Fruit fly (Drosophila melanogaster) whole organism, prepupa: ENCODE data around the gene ldbr.

Source experiments
- Blimp-1 ChIP-seq: fragments of 200-800 bp; sonication (Bioruptor generic); optimal IDR thresholded peaks from 3 replicates; lab custom pipeline; 2017; ENCODE audit warnings: missing biosample characterization, missing genetic modification characterization, mild to moderate bottlenecking, moderate library complexity, missing genetic modification reagents
- CG10631 ChIP-seq: fragments of 200-800 bp; sonication (Bioruptor generic); optimal IDR thresholded peaks from 2 replicates; lab custom pipeline; 2016; ENCODE audit warnings: missing biosample characterization, missing genetic modification characterization
- CG10669 ChIP-seq: fragments of 200-800 bp; sonication (Bioruptor generic); optimal IDR thresholded peaks from 3 replicates; lab custom pipeline; 2018; ENCODE audit warnings: missing biosample characterization, mild to moderate bottlenecking, missing genetic modification characterization, moderate library complexity
- CG11762 ChIP-seq: fragments of 200-800 bp; sonication (Bioruptor generic); optimal IDR thresholded peaks from 3 replicates; lab custom pipeline; 2016; ENCODE audit warnings: missing biosample characterization, missing genetic modification characterization; ENCODE audit not compliant: insufficient read depth
- CG11902 ChIP-seq: fragments of 200-800 bp; sonication (Bioruptor generic); optimal IDR thresholded peaks from 3 replicates; lab custom pipeline; 2016; ENCODE audit warnings: missing biosample characterization, missing genetic modification characterization
- CG15336 ChIP-seq: fragments of 200-800 bp; sonication (Bioruptor generic); IDR thresholded peaks from 2 replicates; pipeline ENCODE4 v1.3.6; 2022; ENCODE audit warnings: missing biosample characterization, missing genetic modification characterization
- CG1621 ChIP-seq: fragments of 200-800 bp; sonication (Bioruptor generic); optimal IDR thresholded peaks from 3 replicates; lab custom pipeline; 2018; ENCODE audit warnings: missing biosample characterization, mild to moderate bottlenecking, missing genetic modification characterization
- CG16779 ChIP-seq: fragments of 200-800 bp; sonication (Bioruptor generic); optimal IDR thresholded peaks from 3 replicates; lab custom pipeline; 2017; ENCODE audit warnings: missing biosample characterization, mild to moderate bottlenecking, missing genetic modification characterization
- CG3032 ChIP-seq: fragments of 200-800 bp; optimal IDR thresholded peaks from 2 replicates; lab custom pipeline; 2019; ENCODE audit warnings: missing biosample characterization, mild to moderate bottlenecking, missing genetic modification characterization, moderate library complexity
- CG32006 ChIP-seq: fragments of 200-800 bp; sonication (Bioruptor generic); optimal IDR thresholded peaks from 3 replicates; lab custom pipeline; 2017; ENCODE audit warnings: missing biosample characterization, mild to moderate bottlenecking, missing genetic modification characterization
- CG4318 ChIP-seq: fragments of 200-800 bp; sonication (Bioruptor generic); optimal IDR thresholded peaks from 3 replicates; lab custom pipeline; 2017; ENCODE audit warnings: missing biosample characterization, mild to moderate bottlenecking, missing genetic modification characterization
- CG6163 ChIP-seq: fragments of 200-800 bp; sonication (Bioruptor generic); IDR thresholded peaks from 3 replicates; pipeline ENCODE4 v1.3.6; 2022; ENCODE audit warnings: missing biosample characterization, missing genetic modification characterization
- CG6276 ChIP-seq: fragments of 200-800 bp; sonication (Bioruptor generic); optimal IDR thresholded peaks from 2 replicates; lab custom pipeline; 2017; ENCODE audit warnings: missing biosample characterization, mild to moderate bottlenecking, missing genetic modification characterization
- CG6792 ChIP-seq: fragments of 200-800 bp; sonication (Bioruptor generic); optimal IDR thresholded peaks from 3 replicates; lab custom pipeline; 2016; ENCODE audit warnings: missing biosample characterization, missing genetic modification characterization
- CG6808 ChIP-seq: fragments of 200-800 bp; sonication (Bioruptor generic); optimal IDR thresholded peaks from 3 replicates; lab custom pipeline; 2017; ENCODE audit warnings: missing biosample characterization, missing genetic modification characterization, mild to moderate bottlenecking, moderate library complexity, missing genetic modification reagents
- CG6854 ChIP-seq: fragments of 200-800 bp; sonication (Bioruptor generic); optimal IDR thresholded peaks from 2 replicates; lab custom pipeline; 2017; ENCODE audit warnings: missing biosample characterization, mild to moderate bottlenecking, missing genetic modification characterization
- CG8119 ChIP-seq: fragments of 200-800 bp; sonication (Bioruptor generic); IDR thresholded peaks from 3 replicates; pipeline ENCODE4 v1.3.6; 2022; ENCODE audit warnings: missing biosample characterization, missing genetic modification characterization
- CG9139 ChIP-seq: fragments of 200-800 bp; sonication (Bioruptor generic); optimal IDR thresholded peaks from 3 replicates; lab custom pipeline; 2017; ENCODE audit warnings: missing biosample characterization, mild to moderate bottlenecking, missing genetic modification characterization
- Eip75B ChIP-seq: fragments of 200-800 bp; sonication (Bioruptor generic); optimal IDR thresholded peaks from 3 replicates; lab custom pipeline; 2016; ENCODE audit warnings: missing biosample characterization, missing genetic modification characterization
- Eip78C ChIP-seq: fragments of 200-800 bp; sonication (Bioruptor generic); peaks from one replicate; lab custom pipeline; 2016; ENCODE audit warnings: missing biosample characterization, missing genetic modification characterization
- Eip93F ChIP-seq: fragments of 200-800 bp; sonication (Bioruptor generic); optimal IDR thresholded peaks from 2 replicates; lab custom pipeline; 2016; ENCODE audit warnings: missing biosample characterization, mild to moderate bottlenecking, missing genetic modification characterization
- Ets21C ChIP-seq: fragments of 200-800 bp; sonication (Bioruptor generic); optimal IDR thresholded peaks from 3 replicates; lab custom pipeline; 2016; ENCODE audit warnings: missing biosample characterization, missing genetic modification characterization
- Ets96B ChIP-seq: fragments of 200-800 bp; optimal IDR thresholded peaks from 2 replicates; lab custom pipeline; 2019; ENCODE audit warnings: missing biosample characterization, mild to moderate bottlenecking, missing genetic modification characterization, moderate library complexity
- Hr38 ChIP-seq: sonication (Bioruptor generic); optimal IDR thresholded peaks from 2 replicates; lab custom pipeline; 2016; ENCODE audit warnings: missing biosample characterization, missing genetic modification characterization
- Hr39 ChIP-seq: fragments of 200-800 bp; sonication (Bioruptor generic); optimal IDR thresholded peaks from 2 replicates; lab custom pipeline; 2016; ENCODE audit warnings: missing biosample characterization, missing genetic modification characterization
- Hr4 ChIP-seq: fragments of 200-800 bp; sonication (Bioruptor generic); optimal IDR thresholded peaks from 3 replicates; lab custom pipeline; 2016; ENCODE audit warnings: missing biosample characterization, missing genetic modification characterization
- Lpt ChIP-seq: fragments of 200-800 bp; sonication (Bioruptor generic); optimal IDR thresholded peaks from 3 replicates; lab custom pipeline; 2016; ENCODE audit warnings: missing biosample characterization, missing genetic modification characterization
- Met ChIP-seq: fragments of 200-800 bp; sonication (Bioruptor generic); optimal IDR thresholded peaks from 3 replicates; lab custom pipeline; 2016; ENCODE audit warnings: missing biosample characterization, missing genetic modification characterization
- OdsH ChIP-seq: fragments of 200-800 bp; sonication (Bioruptor generic); optimal IDR thresholded peaks from 3 replicates; lab custom pipeline; 2016; ENCODE audit warnings: missing biosample characterization, missing genetic modification characterization
- Smox ChIP-seq: fragments of 200-800 bp; sonication (Bioruptor generic); optimal IDR thresholded peaks from 3 replicates; lab custom pipeline; 2016; ENCODE audit warnings: missing biosample characterization, missing genetic modification characterization
- Sox102F ChIP-seq: fragments of 200-800 bp; sonication (Bioruptor generic); optimal IDR thresholded peaks from 2 replicates; lab custom pipeline; 2016; ENCODE audit warnings: missing biosample characterization, mild to moderate bottlenecking, missing genetic modification characterization
- Sox14 ChIP-seq: fragments of 200-800 bp; sonication (Bioruptor generic); optimal IDR thresholded peaks from 3 replicates; lab custom pipeline; 2016; ENCODE audit warnings: missing biosample characterization, missing genetic modification characterization
- Sox15 ChIP-seq: fragments of 200-800 bp; sonication (Bioruptor generic); optimal IDR thresholded peaks from 3 replicates; lab custom pipeline; 2016; ENCODE audit warnings: missing biosample characterization, missing genetic modification characterization
- achi ChIP-seq: fragments of 200-800 bp; sonication (Bioruptor generic); optimal IDR thresholded peaks from 3 replicates; lab custom pipeline; 2016; ENCODE audit warnings: missing biosample characterization, missing genetic modification characterization
- cyc ChIP-seq: fragments of 200-800 bp; sonication (Bioruptor generic); optimal IDR thresholded peaks from 3 replicates; lab custom pipeline; 2016; ENCODE audit warnings: missing biosample characterization, missing genetic modification characterization
- dac ChIP-seq: fragments of 200-800 bp; sonication (Bioruptor generic); optimal IDR thresholded peaks from 2 replicates; lab custom pipeline; 2017; ENCODE audit warnings: missing biosample characterization, mild to moderate bottlenecking, missing genetic modification characterization
- dsx ChIP-seq: fragments of 200-800 bp; optimal IDR thresholded peaks from 3 replicates; lab custom pipeline; 2019; ENCODE audit warnings: missing biosample characterization, mild to moderate bottlenecking, missing genetic modification characterization, moderate library complexity; ENCODE audit not compliant: poor library complexity, severe bottlenecking
- eg ChIP-seq: fragments of 200-800 bp; sonication (Bioruptor generic); IDR thresholded peaks from 3 replicates; pipeline ENCODE4 v1.3.6; 2022; ENCODE audit warnings: missing biosample characterization, missing genetic modification characterization
- fd59A ChIP-seq: fragments of 200-800 bp; sonication (Bioruptor generic); optimal IDR thresholded peaks from 2 replicates; lab custom pipeline; 2017; ENCODE audit warnings: missing biosample characterization, mild to moderate bottlenecking, missing genetic modification characterization, missing genetic modification reagents
- fkh ChIP-seq: fragments of 200-800 bp; sonication (Bioruptor generic); optimal IDR thresholded peaks from 3 replicates; lab custom pipeline; 2017; ENCODE audit warnings: missing biosample characterization, mild to moderate bottlenecking, missing genetic modification characterization, moderate library complexity
- lz ChIP-seq: fragments of 200-800 bp; sonication (Bioruptor generic); optimal IDR thresholded peaks from 3 replicates; lab custom pipeline; 2016; ENCODE audit warnings: missing biosample characterization, missing genetic modification characterization
- net ChIP-seq: fragments of 200-800 bp; sonication (Bioruptor generic); optimal IDR thresholded peaks from 3 replicates; lab custom pipeline; 2016; ENCODE audit warnings: missing biosample characterization, missing genetic modification characterization
- pdm3 ChIP-seq: fragments of 200-800 bp; sonication (Bioruptor generic); optimal IDR thresholded peaks from 3 replicates; lab custom pipeline; 2016; ENCODE audit warnings: missing biosample characterization, missing genetic modification characterization
- ss ChIP-seq, 2 experiments: fragments of 200-800 bp; sonication (Bioruptor generic); optimal IDR thresholded peaks; 2 replicates in 1 of 2; 3 replicates in 1 of 2; lab custom pipeline; 2017 to 2018; ENCODE audit warnings: mild to moderate bottlenecking in 2 of 2, missing biosample characterization in 2 of 2, missing genetic modification characterization in 2 of 2, moderate library complexity in 1 of 2
- svp ChIP-seq: fragments of 200-800 bp; sonication (Bioruptor generic); peaks from one replicate; lab custom pipeline; 2016; ENCODE audit warnings: missing biosample characterization, missing genetic modification characterization
- vri ChIP-seq: fragments of 200-800 bp; sonication (Bioruptor generic); optimal IDR thresholded peaks from 3 replicates; lab custom pipeline; 2016; ENCODE audit warnings: missing biosample characterization, mild to moderate bottlenecking, missing genetic modification characterization

Gene ldbr

DNA sequence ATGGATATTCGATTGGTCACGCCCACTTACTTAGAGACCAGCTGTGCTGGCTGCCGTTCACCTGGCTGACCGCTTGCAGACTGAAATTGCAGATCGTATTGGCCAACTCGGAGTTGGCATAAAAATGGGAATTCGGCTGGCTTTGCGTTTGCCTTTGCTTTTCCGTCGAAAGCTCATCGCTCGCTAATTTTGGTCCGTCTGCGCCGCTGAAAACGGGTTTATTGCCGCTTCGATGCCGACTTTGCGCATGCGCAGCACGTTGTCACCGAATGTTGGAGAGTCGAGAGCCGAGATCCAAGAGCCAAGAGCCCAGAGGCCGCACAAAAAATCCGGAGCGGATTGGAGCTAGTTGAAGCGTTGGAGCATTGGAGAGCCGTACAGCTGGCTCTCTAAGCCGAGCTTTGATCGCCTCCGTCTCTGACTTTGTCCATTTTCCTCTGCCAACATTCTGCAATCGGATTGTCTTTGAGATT lies 30.1 kb downstream of the ldbr start, which contains the start of gene CG13676 (continued):
- TF ChIP-seq dsx (GFP tag; lab: Kevin White, UChicago) (no peak), CG9139 (GFP tag; lab: Kevin White, UChicago) (no peak), CG6854 (GFP tag; lab: Kevin White, UChicago) (peak; percentile 73), CG6163 (GFP tag; lab: Robert Waterston, UW) (peak; percentile 58; the same call in 1 of the 3 replicates), Hr39 (no peak), eg (GFP tag; lab: Robert Waterston, UW) (0 out of 3 replicates have a peak, but pooled peaks have one; percentile 9), net (GFP tag; lab: Kevin White, UChicago) (no peak), CG6808 (GFP tag; lab: Kevin White, UChicago) (peak; percentile 6), Ets96B (tag; lab: Kevin White, UChicago) (no peak), CG10669 (GFP tag; lab: Kevin White, UChicago) (no peak), OdsH (GFP tag; lab: Kevin White, UChicago) (no peak), Eip78C (peak; percentile 50)
- TF ChIP-seq, all 60 proteins: peak for 10

DNA sequence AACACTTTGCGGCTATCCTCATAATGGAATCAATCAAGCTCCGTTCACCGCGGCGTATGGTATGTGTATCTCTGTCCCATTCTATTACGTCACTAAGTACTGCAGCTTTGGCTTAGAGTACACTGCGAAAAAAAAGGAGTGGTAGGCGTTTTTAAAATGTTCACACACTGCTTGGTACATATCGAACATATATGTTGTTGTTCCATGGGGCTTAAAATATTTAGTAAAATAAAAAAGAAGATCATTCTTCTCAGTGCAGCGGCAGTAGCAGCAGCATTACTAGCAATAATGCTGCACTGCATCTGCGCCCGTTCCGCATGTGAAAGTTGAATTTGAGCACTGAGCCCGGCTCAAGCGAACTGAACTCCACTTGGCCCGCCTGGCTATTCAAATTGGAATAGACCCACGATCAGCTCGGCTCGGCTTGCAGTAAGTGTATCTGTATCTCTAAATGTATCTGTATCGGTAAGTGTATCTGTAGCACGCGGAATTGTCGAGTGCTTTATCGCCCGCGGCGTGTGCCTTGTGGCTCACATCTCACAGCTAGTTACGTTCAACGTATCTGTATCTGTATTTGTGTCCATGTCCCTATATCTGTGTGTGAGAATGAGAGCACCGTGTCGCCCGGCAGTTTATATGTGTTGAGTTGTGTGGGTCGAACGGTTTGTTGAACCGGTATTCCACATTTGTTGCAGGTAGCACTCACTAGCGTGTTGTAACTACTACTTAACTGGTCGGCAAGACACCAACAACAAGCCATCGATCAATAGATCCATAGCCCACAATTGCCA lies 31.8 kb downstream of the ldbr start:
- TF ChIP-seq net (GFP tag; lab: Kevin White, UChicago): peak; percentile 90
- TF ChIP-seq Blimp-1: no peak
- TF ChIP-seq lz (GFP tag; lab: Kevin White, UChicago): peak; percentile 51
- peak; percentile 53 for TF ChIP-seq CG3032 (tag; lab: Kevin White, UChicago)
- TF ChIP-seq fd59A (GFP tag; lab: Kevin White, UChicago): peak; percentile 65
- TF ChIP-seq Smox (GFP tag; lab: Kevin White, UChicago): peak; percentile 29
- TF ChIP-seq CG6163 (GFP tag; lab: Robert Waterston, UW): peak; percentile 94
- TF ChIP-seq svp (GFP tag; lab: Kevin White, UChicago): no peak
- peak; percentile 56 for TF ChIP-seq Sox15 (GFP tag; lab: Kevin White, UChicago)
- TF ChIP-seq CG6854 (GFP tag; lab: Kevin White, UChicago): no peak
- TF ChIP-seq Met (GFP tag; lab: Kevin White, UChicago): peak; percentile 62
- TF ChIP-seq Eip78C: peak; percentile 96
- no peak for TF ChIP-seq fkh (GFP tag; lab: Kevin White, UChicago)
- no peak for TF ChIP-seq Ets21C (GFP tag; lab: Kevin White, UChicago)
- peak; percentile 87 for TF ChIP-seq achi (GFP tag; lab: Kevin White, UChicago)
- TF ChIP-seq Eip75B (GFP tag; lab: Kevin White, UChicago): peak; percentile 64
- no peak for TF ChIP-seq Eip93F (GFP tag; lab: Kevin White, UChicago)
- TF ChIP-seq Sox102F (GFP tag; lab: Kevin White, UChicago): peak; percentile 47
- peak in 1 of 2 experiments; percentile 55 for TF ChIP-seq ss (GFP tag; optimal IDR thresholded peaks at IDR 0.05; lab: Kevin White, UChicago)
- peak; percentile 91 for TF ChIP-seq Lpt (GFP tag; lab: Kevin White, UChicago)
- TF ChIP-seq cyc (GFP tag; lab: Kevin White, UChicago): peak; percentile 50
- TF ChIP-seq CG10631 (GFP tag; lab: Kevin White, UChicago): peak; percentile 80
- TF ChIP-seq CG4318 (GFP tag; lab: Kevin White, UChicago): peak; percentile 88
- peak; percentile 83 for TF ChIP-seq dac (GFP tag; lab: Kevin White, UChicago)
- TF ChIP-seq CG1621 (tag; lab: Kevin White, UChicago): no peak
- TF ChIP-seq pdm3: peak; percentile 88
- peak; percentile 2 for TF ChIP-seq dsx (GFP tag; lab: Kevin White, UChicago)
- TF ChIP-seq CG15336 (GFP tag; lab: Robert Waterston, UW): peak; percentile 97
- TF ChIP-seq Hr4 (GFP tag; lab: Kevin White, UChicago): peak; percentile 96
- peak; percentile 95 for TF ChIP-seq CG6276
- TF ChIP-seq CG10669 (GFP tag; lab: Kevin White, UChicago): peak; percentile 54
- peak; percentile 48 for TF ChIP-seq Hr39
- TF ChIP-seq CG11902 (GFP tag; lab: Kevin White, UChicago): peak; percentile 52
- peak; percentile 95 for TF ChIP-seq CG32006 (GFP tag; lab: Kevin White, UChicago)
- peak; percentile 78 for TF ChIP-seq Sox14 (GFP tag; lab: Kevin White, UChicago)
- TF ChIP-seq vri (GFP tag; lab: Kevin White, UChicago): peak; percentile 17
- TF ChIP-seq CG6792 (GFP tag; lab: Kevin White, UChicago): peak; percentile 61
- peak; percentile 76 for TF ChIP-seq CG11762
- TF ChIP-seq CG16779 (tag; lab: Kevin White, UChicago): peak; percentile 54
- peak; percentile 95 for TF ChIP-seq CG8119
- TF ChIP-seq Hr38 (GFP tag; lab: Kevin White, UChicago): peak; percentile 63
